Worm (Caenorhabditis elegans): ENCODE measurements around the gene C29F7.1.

DNA sequence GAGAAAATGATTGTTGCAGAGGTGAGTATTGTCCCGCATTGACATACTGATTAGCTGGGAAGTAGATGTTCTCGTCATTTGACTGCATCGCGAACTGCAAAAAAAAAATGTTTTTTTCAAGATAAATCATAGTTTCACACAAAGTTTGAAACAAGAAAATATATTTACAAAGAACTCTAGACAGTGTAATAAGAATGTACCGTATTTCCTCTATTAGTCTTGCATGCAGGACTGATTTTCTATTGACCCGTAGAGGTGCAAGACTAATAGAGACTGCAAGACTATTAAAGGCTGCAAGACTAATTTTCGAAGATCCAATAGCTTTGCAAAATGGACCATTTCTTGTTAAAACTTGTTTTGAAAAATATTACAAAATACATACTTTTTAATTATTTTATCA is 13.6 kb downstream of the C29F7.1 start, which contains the start of gene fkh-3:
- TF ChIP-seq F13C5.2 (tag; optimal IDR thresholded peaks at IDR 0.05) (no peak), sea-1 (GFP tag; conservative IDR thresholded peaks at IDR 0.05) (no peak), ama-1 (optimal IDR thresholded peaks at IDR 0.05) (no peak), tra-4 (tag; optimal IDR thresholded peaks at IDR 0.05) (no peak), B0310.2 (tag; optimal IDR thresholded peaks at IDR 0.05) (no peak)
